Worm (Caenorhabditis elegans): ENCODE data around the gene del-10.

DNA sequence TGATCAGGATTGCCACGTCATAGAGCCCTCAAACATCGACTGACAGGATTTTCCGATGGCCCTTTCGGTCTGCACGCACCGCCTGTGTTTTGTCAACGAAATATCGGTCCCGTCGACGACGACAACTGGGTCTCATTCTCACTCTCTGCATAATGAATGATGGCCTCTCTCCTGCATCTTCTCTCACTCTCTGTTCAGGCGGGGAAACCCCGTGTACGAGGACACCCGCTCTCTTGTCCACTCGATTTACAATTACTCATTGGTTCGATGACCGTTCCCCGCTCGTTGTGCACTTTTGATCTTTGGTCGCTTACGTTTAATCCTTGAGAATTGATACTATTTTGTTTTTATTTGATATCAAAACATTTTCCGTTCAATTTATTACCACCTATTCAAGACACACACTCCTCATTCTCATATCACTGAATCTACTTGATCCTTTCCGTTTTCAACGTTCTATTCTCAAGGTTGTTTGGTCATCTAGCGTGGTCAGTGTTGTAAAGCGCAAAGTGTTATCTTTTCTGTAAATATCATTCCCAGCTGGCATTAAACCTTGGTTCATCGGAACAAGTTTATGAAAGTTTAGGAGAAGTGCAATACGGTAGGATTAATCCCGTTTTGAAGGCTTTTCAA, 40.8 kb upstream of the del-10 start:
- no peak for TF ChIP-seq nhr-11 (tag; optimal IDR thresholded peaks at IDR 0.05)
- TF ChIP-seq ztf-11 (tag; optimal IDR thresholded peaks at IDR 0.05) = no peak
